Worm (Caenorhabditis elegans): Measurements from ENCODE around the gene T05G5.5.

ce11 chrIII:9702665-9703252 lies 48.5 kb downstream of the T05G5.5 start:
- TF ChIP-seq ceh-45 (GFP tag; IDR thresholded peaks at IDR 0.05) = no peak
- no peak for TF ChIP-seq pag-3 (tag; optimal IDR thresholded peaks at IDR 0.05; ENCODE audit: borderline replicate concordance)
- TF ChIP-seq ahr-1 (tag; optimal IDR thresholded peaks at IDR 0.05) = no peak
- no peak for TF ChIP-seq nhr-232 (tag; optimal IDR thresholded peaks at IDR 0.05)

All from whole organism, late embryonic.